Worm (Caenorhabditis elegans) whole organism, L4 larva: Measurements from ENCODE around the gene cyn-8.

Source experiments
- Y48G9A.11 ChIP-seq: fragments of 200-800 bp; sonication (Bioruptor generic); IDR thresholded peaks from 2 replicates; pipeline ENCODE4 v1.3.6; 2022; ENCODE audit warnings: missing genetic modification reagents, missing genetic modification characterization, missing compliant biosample characterization
- ZK337.2 ChIP-seq: fragments of 200-800 bp; sonication (Bioruptor generic); IDR thresholded peaks from 2 replicates; pipeline ENCODE4 v1.3.6; 2022; ENCODE audit warnings: missing genetic modification reagents, missing genetic modification characterization, missing compliant biosample characterization
- aha-1 ChIP-seq: fragments of 150-350 bp; peaks from one replicate; lab custom pipeline; 2014; ENCODE audit warnings: missing biosample characterization, missing genetic modification characterization
- ama-1 ChIP-seq: fragments of 150-350 bp; optimal IDR thresholded peaks from 2 replicates; lab custom pipeline; 2014; ENCODE audit warnings: inconsistent platforms, mixed read lengths
- arid-1 ChIP-seq: fragments of 200-800 bp; sonication (Bioruptor generic); conservative IDR thresholded peaks from 2 replicates; pipeline ENCODE4 v1.3.6; 2022; ENCODE audit warnings: missing genetic modification reagents, missing genetic modification characterization, missing compliant biosample characterization
- ceh-82 ChIP-seq: sonication (generic microtip); optimal IDR thresholded peaks from 2 replicates; lab custom pipeline; 2017; ENCODE audit warnings: missing biosample characterization, missing genetic modification characterization
- ctbp-1 ChIP-seq: fragments of 200-800 bp; sonication (Bioruptor generic); IDR thresholded peaks from 2 replicates; pipeline ENCODE4 v1.3.6; 2022; ENCODE audit warnings: missing genetic modification reagents, missing genetic modification characterization, missing compliant biosample characterization
- daf-16 ChIP-seq, 3 experiments: sonication (generic microtip); optimal IDR thresholded peaks; 2 replicates each; lab custom pipeline; 2016 to 2017; ENCODE audit warnings: missing genetic modification characterization in 3 of 3, missing genetic modification reagents in 3 of 3, mild to moderate bottlenecking in 2 of 3, missing compliant biosample characterization in 2 of 3, missing biosample characterization in 1 of 3, moderate library complexity in 1 of 3
- daf-19 ChIP-seq: fragments of 200-800 bp; sonication (Bioruptor generic); conservative IDR thresholded peaks from 2 replicates; pipeline ENCODE4 v1.3.6; 2022; ENCODE audit warnings: missing genetic modification characterization, missing compliant biosample characterization
- daf-8 ChIP-seq: fragments of 200-800 bp; sonication (Bioruptor generic); IDR thresholded peaks from 2 replicates; pipeline ENCODE4 v1.3.6; 2022; ENCODE audit warnings: missing genetic modification characterization, missing compliant biosample characterization
- dmd-6 ChIP-seq: fragments of 200-800 bp; sonication (Bioruptor generic); IDR thresholded peaks from 2 replicates; pipeline ENCODE4 v1.3.6; 2022; ENCODE audit warnings: missing genetic modification reagents, missing genetic modification characterization, missing compliant biosample characterization
- dmd-8 ChIP-seq: fragments of 200-800 bp; sonication (Bioruptor generic); IDR thresholded peaks from 2 replicates; pipeline ENCODE4 v1.3.6; 2022; ENCODE audit warnings: missing genetic modification characterization, missing compliant biosample characterization
- duxl-1 ChIP-seq: sonication (generic microtip); optimal IDR thresholded peaks from 2 replicates; lab custom pipeline; 2016; ENCODE audit warnings: mild to moderate bottlenecking, missing genetic modification characterization, moderate library complexity, missing compliant biosample characterization; ENCODE audit not compliant: poor library complexity
- egl-27 ChIP-seq: sonication (generic microtip); optimal IDR thresholded peaks from 3 replicates; lab custom pipeline; 2017; ENCODE audit warnings: missing biosample characterization, missing genetic modification reagents, missing genetic modification characterization
- egl-43 ChIP-seq: fragments of 200-800 bp; sonication (Bioruptor generic); IDR thresholded peaks from 2 replicates; pipeline ENCODE4 v1.3.6; 2022; ENCODE audit warnings: missing genetic modification reagents, missing genetic modification characterization, missing compliant biosample characterization
- fkh-10 ChIP-seq: fragments of 150-350 bp; optimal IDR thresholded peaks from 2 replicates; lab custom pipeline; 2014; ENCODE audit warnings: missing biosample characterization, missing genetic modification reagents, missing genetic modification characterization
- gei-8 ChIP-seq: fragments of 200-800 bp; sonication (Bioruptor generic); optimal IDR thresholded peaks from 2 replicates; lab custom pipeline; 2018; ENCODE audit warnings: mild to moderate bottlenecking, missing genetic modification characterization, missing compliant biosample characterization
- hlh-30 ChIP-seq: sonication (generic microtip); optimal IDR thresholded peaks from 2 replicates; lab custom pipeline; 2017; ENCODE audit warnings: antibody characterized with exemption, mild to moderate bottlenecking, missing genetic modification characterization, missing compliant biosample characterization; ENCODE audit not compliant: insufficient read depth
- lin-1 ChIP-seq: fragments of 200-800 bp; sonication (Bioruptor generic); IDR thresholded peaks from 2 replicates; pipeline ENCODE4 v1.3.6; 2022; ENCODE audit warnings: missing genetic modification reagents, missing genetic modification characterization, missing compliant biosample characterization
- lir-3 ChIP-seq: sonication (generic microtip); optimal IDR thresholded peaks from 2 replicates; lab custom pipeline; 2016; ENCODE audit warnings: mild to moderate bottlenecking, missing genetic modification characterization, missing compliant biosample characterization
- lsy-2 ChIP-seq, 2 experiments: fragments of 150-350 bp in 1 of 2; sonication (generic microtip) in 1 of 2; optimal IDR thresholded peaks; 2 replicates each; lab custom pipeline; 2014 to 2017; ENCODE audit warnings: missing biosample characterization in 2 of 2, missing genetic modification characterization in 2 of 2
- madf-5 ChIP-seq, 2 experiments: fragments of 200-800 bp; sonication (Bioruptor generic); IDR thresholded peaks; 2 replicates each; pipeline ENCODE4 v1.3.6; 2022; ENCODE audit warnings: missing compliant biosample characterization in 2 of 2, missing genetic modification characterization in 2 of 2
- madf-9 ChIP-seq: fragments of 200-800 bp; sonication (Bioruptor generic); conservative IDR thresholded peaks from 2 replicates; pipeline ENCODE4 v1.3.6; 2022; ENCODE audit warnings: missing genetic modification reagents, missing genetic modification characterization, missing compliant biosample characterization
- mep-1 ChIP-seq: fragments of 150-350 bp; sonication (generic microtip); optimal IDR thresholded peaks from 3 replicates; lab custom pipeline; 2014; ENCODE audit warnings: missing biosample characterization, missing genetic modification characterization
- mxl-2 ChIP-seq: fragments of 200-800 bp; sonication (Bioruptor generic); conservative IDR thresholded peaks from 2 replicates; pipeline ENCODE4 v1.3.6; 2022; ENCODE audit warnings: missing genetic modification reagents, missing genetic modification characterization, missing compliant biosample characterization
- nhr-10 ChIP-seq: fragments of 150-350 bp; optimal IDR thresholded peaks from 2 replicates; lab custom pipeline; 2014; ENCODE audit warnings: missing biosample characterization, missing genetic modification characterization
- nhr-48 ChIP-seq: sonication (generic microtip); optimal IDR thresholded peaks from 2 replicates; lab custom pipeline; 2016; ENCODE audit warnings: mild to moderate bottlenecking, missing genetic modification characterization, missing compliant biosample characterization
- nhr-77 ChIP-seq: fragments of 150-350 bp; optimal IDR thresholded peaks from 2 replicates; lab custom pipeline; 2014; ENCODE audit warnings: missing biosample characterization, missing genetic modification characterization
- pha-4 ChIP-seq, 2 experiments: fragments of 150-350 bp in 1 of 2; fragments of 200-800 bp in 1 of 2; sonication (Bioruptor generic) in 1 of 2; IDR thresholded peaks in 1 of 2; optimal IDR thresholded peaks in 1 of 2; 2 replicates each; pipeline versions ENCODE4 v1.3.6 to Lab custom; 2014 to 2022; ENCODE audit warnings: missing genetic modification characterization in 2 of 2, missing genetic modification reagents in 2 of 2, missing biosample characterization in 1 of 2, missing compliant biosample characterization in 1 of 2
- php-3 ChIP-seq: fragments of 200-800 bp; sonication (Bioruptor generic); IDR thresholded peaks from 2 replicates; pipeline ENCODE4 v1.3.6; 2022; ENCODE audit warnings: missing genetic modification reagents, missing genetic modification characterization, missing compliant biosample characterization
- rbr-2 ChIP-seq: sonication (generic microtip); optimal IDR thresholded peaks from 2 replicates; lab custom pipeline; 2016; ENCODE audit warnings: missing genotype, missing genetic modification characterization, missing compliant biosample characterization
- sdz-12 ChIP-seq: fragments of 200-800 bp; sonication (Bioruptor generic); optimal IDR thresholded peaks from 2 replicates; lab custom pipeline; 2018; ENCODE audit warnings: mild to moderate bottlenecking, missing genetic modification characterization, missing compliant biosample characterization
- set-16 ChIP-seq: fragments of 200-800 bp; sonication (Bioruptor generic); IDR thresholded peaks from 2 replicates; pipeline ENCODE4 v1.3.6; 2022; ENCODE audit warnings: missing genetic modification reagents, missing genetic modification characterization, missing compliant biosample characterization
- skn-1 ChIP-seq: fragments of 150-350 bp; optimal IDR thresholded peaks from 2 replicates; lab custom pipeline; 2014; ENCODE audit warnings: missing biosample characterization, missing genetic modification characterization
- spr-1 ChIP-seq: sonication (generic microtip); optimal IDR thresholded peaks from 2 replicates; lab custom pipeline; 2016; ENCODE audit warnings: mild to moderate bottlenecking, missing genetic modification characterization, missing compliant biosample characterization
- spr-3 ChIP-seq: fragments of 200-800 bp; sonication (Bioruptor generic); optimal IDR thresholded peaks from 2 replicates; lab custom pipeline; 2018; ENCODE audit warnings: mild to moderate bottlenecking, missing genetic modification characterization, missing compliant biosample characterization
- zfp-3 ChIP-seq: fragments of 200-800 bp; sonication (Bioruptor generic); conservative IDR thresholded peaks from 2 replicates; pipeline ENCODE4 v1.3.6; 2022; ENCODE audit warnings: missing genetic modification reagents, missing genetic modification characterization, missing compliant biosample characterization

cyn-8 gene

DNA sequence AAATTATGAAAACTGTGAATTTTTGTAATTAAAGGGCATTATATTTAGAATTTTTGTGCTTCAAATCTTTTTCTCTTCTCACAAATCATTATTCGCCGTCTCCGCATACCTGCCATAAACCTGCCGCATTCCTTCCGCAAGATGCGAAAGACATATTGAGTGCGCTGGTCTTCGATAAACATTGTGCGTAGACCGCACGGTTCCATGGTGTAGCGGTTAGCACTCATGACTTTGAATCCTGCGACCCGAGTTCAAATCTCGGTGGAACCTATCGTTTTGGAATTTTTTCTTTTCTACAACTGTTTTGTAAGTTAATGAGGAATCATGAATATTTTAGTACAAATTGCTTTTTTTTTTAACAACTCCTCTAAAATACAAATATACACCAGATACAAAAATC lies 14.3 kb downstream of the cyn-8 start (continued):
- no peak for TF ChIP-seq set-16
- no peak for TF ChIP-seq gei-8 (GFP tag; lab: Kevin White, UChicago)
- peak; percentile 24 for TF ChIP-seq nhr-48 (tag; lab: Kevin White, UChicago)
- TF ChIP-seq arid-1 (GFP tag; lab: Robert Waterston, UW) = peak; percentile 67; the same call in 1 of the 2 replicates
- peak in 1 of 2 experiments; percentile 42 for TF ChIP-seq daf-16 (GFP tag; optimal IDR thresholded peaks at IDR 0.05; lab: Kevin White, UChicago)
- peak; percentile 34 for TF ChIP-seq daf-16 (tag; optimal IDR thresholded peaks at IDR 0.05; lab: Kevin White, UChicago)
- TF ChIP-seq nhr-77 (tag; lab: Kevin White, UChicago) = no peak
- no peak for TF ChIP-seq egl-27 (tag; lab: Kevin White, UChicago)
- TF ChIP-seq daf-19 = peak; percentile 51; the same call in 1 of the 2 replicates
- TF ChIP-seq mep-1 (tag; lab: Kevin White, UChicago) = peak; percentile 15
- TF ChIP-seq rbr-2 (tag; lab: Kevin White, UChicago) = no peak
- no peak for TF ChIP-seq lin-1
- peak; percentile 18 for TF ChIP-seq duxl-1 (tag; lab: Kevin White, UChicago)
- TF ChIP-seq php-3 (GFP tag; lab: Robert Waterston, UW) = peak; percentile 60; the same call in 1 of the 2 replicates
- peak; percentile 33 for TF ChIP-seq spr-1
- TF ChIP-seq madf-9 (GFP tag; lab: Robert Waterston, UW) = peak; percentile 69
- TF ChIP-seq ctbp-1 (GFP tag; lab: Robert Waterston, UW) = peak; percentile 55
- TF ChIP-seq skn-1 = no peak
- no peak for TF ChIP-seq egl-43 (GFP tag; lab: Robert Waterston, UW)
- peak; percentile 32 for TF ChIP-seq hlh-30 (tag; lab: Kevin White, UChicago)
- 0 out of 2 replicates have a peak, but pooled peaks have one; percentile 32 for TF ChIP-seq dmd-6 (GFP tag; lab: Robert Waterston, UW)
- no peak for TF ChIP-seq spr-3 (GFP tag; lab: Kevin White, UChicago)
- 0 out of 2 replicates have a peak, but pooled peaks have one; percentile 15 for TF ChIP-seq zfp-3 (GFP tag; lab: Robert Waterston, UW)

DNA sequence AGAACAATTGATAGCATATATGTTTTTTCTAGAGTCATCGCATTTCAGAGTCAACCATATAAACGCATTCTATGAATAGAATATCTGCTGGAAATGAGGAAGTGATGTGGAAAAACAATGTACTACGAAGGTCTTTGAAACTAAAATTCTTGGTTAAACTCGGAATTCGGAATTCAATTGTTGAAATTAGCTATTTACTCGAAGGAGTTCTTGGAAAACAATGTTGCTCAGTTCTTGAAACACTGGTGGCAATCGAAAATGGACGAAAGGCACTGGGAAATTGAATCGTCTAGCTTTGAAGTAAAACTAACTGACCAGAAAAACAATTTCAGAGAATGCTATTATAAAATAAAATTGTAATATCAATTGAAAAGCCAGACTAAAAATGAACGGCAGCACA lies 15.2 kb downstream of the cyn-8 start:
- TF ChIP-seq sdz-12 (GFP tag; lab: Kevin White, UChicago) (no peak), lsy-2 (tag; optimal IDR thresholded peaks at IDR 0.05; lab: Kevin White, UChicago) (no peak), ceh-82 (tag; lab: Kevin White, UChicago) (no peak), lir-3 (no peak), Y48G9A.11 (no peak), mxl-2 (GFP tag; lab: Robert Waterston, UW) (no peak), madf-5 (GFP tag; IDR thresholded peaks at IDR 0.05; lab: Robert Waterston, UW) (no peak)

DNA sequence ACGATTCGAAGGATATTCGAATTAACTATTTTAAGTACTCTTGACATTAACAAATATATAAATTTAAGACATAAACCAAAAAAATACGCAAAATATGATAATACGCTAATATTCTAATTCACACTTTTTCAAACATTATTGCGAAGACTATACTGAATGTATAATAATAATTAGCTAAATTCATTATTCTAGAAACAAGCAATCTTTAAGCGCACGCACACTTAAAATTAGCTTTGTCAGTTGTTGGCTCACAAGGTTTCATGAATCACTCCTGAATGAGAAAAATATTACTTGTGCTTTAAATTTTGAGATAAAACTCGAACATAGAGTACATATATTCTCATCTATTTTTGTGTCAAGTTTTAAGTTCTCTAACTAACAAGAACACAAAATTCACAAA lies 15.8 kb downstream of the cyn-8 start:
- TF ChIP-seq nhr-10 (tag; lab: Kevin White, UChicago) = no peak
- no peak for TF ChIP-seq lsy-2 (tag; optimal IDR thresholded peaks at IDR 0.05; lab: Kevin White, UChicago)
- TF ChIP-seq daf-8 (GFP tag; lab: Robert Waterston, UW) = no peak
- TF ChIP-seq zfp-3 (GFP tag; lab: Robert Waterston, UW) = no peak
- TF ChIP-seq aha-1 (tag; lab: Kevin White, UChicago) = peak; percentile 52
- TF ChIP-seq lin-1 = no peak

DNA sequence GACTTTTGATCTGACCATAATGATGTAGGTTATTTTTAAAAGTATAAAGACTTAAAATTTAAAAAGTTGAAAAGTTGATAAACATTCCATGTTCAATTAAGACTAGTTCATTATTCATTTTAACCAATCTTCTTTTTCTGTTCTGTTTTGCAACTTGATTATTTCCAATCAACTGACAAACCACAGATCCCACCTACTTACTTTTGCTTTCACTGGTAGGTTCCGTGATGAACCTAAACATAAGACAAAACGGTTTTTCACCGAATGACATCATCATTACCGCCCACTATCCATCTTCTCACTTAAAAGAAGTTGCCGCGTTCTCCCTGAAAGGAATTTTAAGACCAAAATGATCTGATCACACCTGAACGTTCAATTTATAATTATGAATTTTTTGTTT lies 18.6 kb downstream of the cyn-8 start:
- TF ChIP-seq fkh-10 (no peak), egl-27 (tag; lab: Kevin White, UChicago) (no peak), ZK337.2 (no peak), ama-1 (lab: Kevin White, UChicago) (no peak), pha-4 (GFP tag; IDR thresholded peaks at IDR 0.05; lab: Robert Waterston, UW) (no peak), pha-4 (tag; optimal IDR thresholded peaks at IDR 0.05; lab: Kevin White, UChicago) (no peak), dmd-8 (GFP tag; lab: Robert Waterston, UW) (no peak)
- TF ChIP-seq, all 104 proteins: peak for 0
